Worm (Caenorhabditis elegans) whole organism, young adult: ENCODE results near the gene dsb-2.

Experiments
- F57C9.4 ChIP-seq: sonication (generic microtip); optimal IDR thresholded peaks from 2 replicates; lab custom pipeline; 2017; ENCODE audit warnings: mild to moderate bottlenecking, missing genetic modification characterization, missing compliant biosample characterization
- ama-1 ChIP-seq, 3 experiments: fragments of 150-350 bp in 1 of 3; sonication (generic microtip) in 2 of 3; optimal IDR thresholded peaks; 2 replicates each; lab custom pipeline; 2014 to 2018; ENCODE audit warnings: missing biosample characterization in 2 of 3, missing genetic modification characterization in 2 of 3, missing genetic modification reagents in 2 of 3
- ets-4 ChIP-seq: fragments of 200-800 bp; sonication (Bioruptor generic); optimal IDR thresholded peaks from 2 replicates; lab custom pipeline; 2018; ENCODE audit warnings: mild to moderate bottlenecking, missing genetic modification characterization, missing compliant biosample characterization
- lag-1 ChIP-seq: fragments of 200-800 bp; sonication (Bioruptor generic); IDR thresholded peaks from 2 replicates; pipeline ENCODE4 v1.3.6; 2022; ENCODE audit warnings: missing genetic modification reagents, missing genetic modification characterization, missing compliant biosample characterization
- lsl-1 ChIP-seq: fragments of 200-800 bp; sonication (Bioruptor generic); optimal IDR thresholded peaks from 2 replicates; lab custom pipeline; 2018; ENCODE audit warnings: mild to moderate bottlenecking, missing genetic modification characterization, moderate library complexity, missing compliant biosample characterization
- madf-3 ChIP-seq: fragments of 200-800 bp; sonication (Bioruptor generic); IDR thresholded peaks from 2 replicates; pipeline ENCODE4 v1.3.6; 2022; ENCODE audit warnings: missing genetic modification reagents, missing genetic modification characterization, missing compliant biosample characterization
- mes-4 ChIP-seq: sonication (generic microtip); optimal IDR thresholded peaks from 2 replicates; lab custom pipeline; 2016; ENCODE audit warnings: missing genotype, missing genetic modification characterization, missing compliant biosample characterization
- mxl-1 ChIP-seq: sonication (generic microtip); optimal IDR thresholded peaks from 2 replicates; lab custom pipeline; 2016; ENCODE audit warnings: missing genetic modification characterization, missing compliant biosample characterization
- nhr-27 ChIP-seq: fragments of 200-800 bp; sonication (Bioruptor generic); optimal IDR thresholded peaks from 2 replicates; lab custom pipeline; 2018; ENCODE audit warnings: mild to moderate bottlenecking, missing genetic modification characterization, moderate library complexity, missing compliant biosample characterization
- unc-62 ChIP-seq: fragments of 150-350 bp; optimal IDR thresholded peaks from 2 replicates; lab custom pipeline; 2014; ENCODE audit warnings: missing biosample characterization, missing genetic modification reagents, missing genetic modification characterization

- peak; percentile 88 for TF ChIP-seq lsl-1 (GFP tag; lab: Kevin White, UChicago)
- TF ChIP-seq mes-4 (tag; lab: Kevin White, UChicago) = no peak
- no peak for TF ChIP-seq mxl-1
- TF ChIP-seq ets-4 (GFP tag; lab: Kevin White, UChicago) = no peak
- no peak for TF ChIP-seq nhr-27 (tag; lab: Kevin White, UChicago)
- TF ChIP-seq F57C9.4 (tag; lab: Kevin White, UChicago) = no peak
- no peak for TF ChIP-seq lag-1 (GFP tag; lab: Robert Waterston, UW)
- TF ChIP-seq unc-62 (GFP tag; lab: Kevin White, UChicago) = no peak
- no peak for TF ChIP-seq ama-1 (optimal IDR thresholded peaks at IDR 0.05; lab: Kevin White, UChicago)
- no peak for TF ChIP-seq ama-1 (GFP tag; optimal IDR thresholded peaks at IDR 0.05; lab: Kevin White, UChicago)
- no peak for TF ChIP-seq madf-3 (GFP tag; lab: Robert Waterston, UW)
These were observed 45.6 kb upstream of the dsb-2 start, which contains the start of gene imb-2 for ce11 chrII:14365182-14365751.
